Fruit fly (Drosophila melanogaster) whole organism, embryonic: ENCODE results near the gene IntS4.

Experiments
- CG30431 ChIP-seq: fragments of 200-800 bp; sonication (Bioruptor generic); optimal IDR thresholded peaks from 2 replicates; lab custom pipeline; 2017; ENCODE audit warnings: missing biosample characterization, missing genetic modification characterization
- Eip74EF ChIP-seq, 2 experiments: fragments of 200-800 bp in 1 of 2; fragments of >200 bp in 1 of 2; sonication (Bioruptor generic) in 1 of 2; optimal IDR thresholded peaks; 2 replicates each; lab custom pipeline; 2017 to 2019; ENCODE audit warnings: missing biosample characterization in 2 of 2, missing genetic modification characterization in 2 of 2, mild to moderate bottlenecking in 1 of 2, moderate library complexity in 1 of 2
- Vsx1 ChIP-seq: fragments of 200-800 bp; sonication (Bioruptor generic); optimal IDR thresholded peaks from 2 replicates; lab custom pipeline; 2017; ENCODE audit warnings: missing biosample characterization, mild to moderate bottlenecking, missing genetic modification characterization, missing genetic modification reagents

DNA sequence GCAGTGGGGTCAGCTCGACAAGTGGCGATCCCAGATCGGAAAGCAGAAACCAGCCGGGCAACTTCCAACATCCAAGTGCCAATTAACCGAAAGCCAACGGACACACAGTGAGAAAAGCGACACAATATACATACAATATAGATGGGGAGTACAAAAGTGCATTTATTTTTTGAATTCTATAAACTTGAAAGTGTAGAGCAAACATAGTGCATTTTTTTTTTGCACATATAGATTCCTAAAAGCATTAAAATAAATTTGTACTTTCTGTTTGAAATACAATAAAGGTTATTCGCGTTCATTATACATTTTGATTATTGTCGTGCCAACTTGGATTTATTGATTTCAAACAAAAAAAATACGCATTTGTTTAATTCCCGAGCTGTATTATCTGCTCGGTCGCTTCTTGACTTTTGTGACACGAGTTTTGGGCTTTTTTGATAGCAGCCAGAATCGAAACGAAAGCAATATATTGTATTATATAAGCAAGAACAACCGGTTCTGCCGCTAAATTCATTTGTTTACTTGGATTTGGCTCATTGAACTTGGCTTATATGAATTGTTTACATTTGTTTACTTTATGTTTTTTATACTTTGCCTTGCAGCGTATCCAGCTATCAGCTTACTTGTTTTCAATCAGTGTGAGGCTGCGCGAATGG, 14.5 kb upstream of the IntS4 start, which contains the start of gene spirit:
- no peak for TF ChIP-seq CG30431
- no peak for TF ChIP-seq Vsx1 (GFP tag; lab: Kevin White, UChicago)
- TF ChIP-seq Eip74EF (GFP tag; optimal IDR thresholded peaks at IDR 0.05; lab: Kevin White, UChicago): no peak
